Worm (Caenorhabditis elegans) whole organism, L4 larva: ENCODE data around the gene tomm-20.

Experiments used
- F10B5.3 ChIP-seq: sonication (generic microtip); optimal IDR thresholded peaks from 2 replicates; lab custom pipeline; 2016; ENCODE audit warnings: mild to moderate bottlenecking, missing genetic modification characterization, missing compliant biosample characterization
- Y105C5A.15 ChIP-seq: fragments of 200-800 bp; sonication (Bioruptor generic); IDR thresholded peaks from 2 replicates; pipeline ENCODE4 v1.3.6; 2022; ENCODE audit warnings: missing genetic modification characterization, missing compliant biosample characterization
- Y48G9A.11 ChIP-seq: fragments of 200-800 bp; sonication (Bioruptor generic); IDR thresholded peaks from 2 replicates; pipeline ENCODE4 v1.3.6; 2022; ENCODE audit warnings: missing genetic modification reagents, missing genetic modification characterization, missing compliant biosample characterization
- ZK337.2 ChIP-seq: fragments of 200-800 bp; sonication (Bioruptor generic); IDR thresholded peaks from 2 replicates; pipeline ENCODE4 v1.3.6; 2022; ENCODE audit warnings: missing genetic modification reagents, missing genetic modification characterization, missing compliant biosample characterization
- ZK546.5 ChIP-seq, 2 experiments: sonication (generic microtip); optimal IDR thresholded peaks; 2 replicates each; lab custom pipeline; 2017; ENCODE audit warnings: missing biosample characterization in 2 of 2, missing genetic modification characterization in 2 of 2
- aly-2 ChIP-seq: sonication (generic microtip); optimal IDR thresholded peaks from 2 replicates; lab custom pipeline; 2018; ENCODE audit warnings: missing biosample characterization, missing genetic modification characterization
- ama-1 ChIP-seq: fragments of 150-350 bp; optimal IDR thresholded peaks from 2 replicates; lab custom pipeline; 2014; ENCODE audit warnings: inconsistent platforms, mixed read lengths
- ceh-32 ChIP-seq: sonication (generic microtip); optimal IDR thresholded peaks from 2 replicates; lab custom pipeline; 2016; ENCODE audit warnings: mild to moderate bottlenecking, missing genetic modification characterization, missing compliant biosample characterization; ENCODE audit not compliant: poor library complexity
- ces-1 ChIP-seq: fragments of 150-350 bp; sonication (generic microtip); optimal IDR thresholded peaks from 4 replicates; lab custom pipeline; 2014; ENCODE audit warnings: missing biosample characterization, missing genetic modification reagents, missing genetic modification characterization
- ctbp-1 ChIP-seq: fragments of 200-800 bp; sonication (Bioruptor generic); IDR thresholded peaks from 2 replicates; pipeline ENCODE4 v1.3.6; 2022; ENCODE audit warnings: missing genetic modification reagents, missing genetic modification characterization, missing compliant biosample characterization
- dmd-8 ChIP-seq: fragments of 200-800 bp; sonication (Bioruptor generic); IDR thresholded peaks from 2 replicates; pipeline ENCODE4 v1.3.6; 2022; ENCODE audit warnings: missing genetic modification characterization, missing compliant biosample characterization
- dpl-1 ChIP-seq: fragments of 150-350 bp; optimal IDR thresholded peaks from 2 replicates; lab custom pipeline; 2014; ENCODE audit warnings: missing biosample characterization, missing genetic modification reagents, missing genetic modification characterization
- fos-1 ChIP-seq: fragments of 150-350 bp; optimal IDR thresholded peaks from 2 replicates; lab custom pipeline; 2014; ENCODE audit warnings: missing biosample characterization, missing genetic modification characterization
- hlh-30 ChIP-seq: sonication (generic microtip); optimal IDR thresholded peaks from 2 replicates; lab custom pipeline; 2017; ENCODE audit warnings: antibody characterized with exemption, mild to moderate bottlenecking, missing genetic modification characterization, missing compliant biosample characterization; ENCODE audit not compliant: insufficient read depth
- lin-15B ChIP-seq: fragments of 150-350 bp; sonication (generic microtip); optimal IDR thresholded peaks from 3 replicates; lab custom pipeline; 2014; ENCODE audit warnings: missing biosample characterization, missing genetic modification characterization
- lin-39 ChIP-seq: fragments of 150-350 bp; optimal IDR thresholded peaks from 2 replicates; lab custom pipeline; 2014; ENCODE audit warnings: missing biosample characterization, missing genetic modification reagents, missing genetic modification characterization
- lir-3 ChIP-seq: sonication (generic microtip); optimal IDR thresholded peaks from 2 replicates; lab custom pipeline; 2016; ENCODE audit warnings: mild to moderate bottlenecking, missing genetic modification characterization, missing compliant biosample characterization
- lsy-2 ChIP-seq, 2 experiments: fragments of 150-350 bp in 1 of 2; sonication (generic microtip) in 1 of 2; optimal IDR thresholded peaks; 2 replicates each; lab custom pipeline; 2014 to 2017; ENCODE audit warnings: missing biosample characterization in 2 of 2, missing genetic modification characterization in 2 of 2
- madf-5 ChIP-seq, 2 experiments: fragments of 200-800 bp; sonication (Bioruptor generic); IDR thresholded peaks; 2 replicates each; pipeline ENCODE4 v1.3.6; 2022; ENCODE audit warnings: missing compliant biosample characterization in 2 of 2, missing genetic modification characterization in 2 of 2
- madf-9 ChIP-seq: fragments of 200-800 bp; sonication (Bioruptor generic); conservative IDR thresholded peaks from 2 replicates; pipeline ENCODE4 v1.3.6; 2022; ENCODE audit warnings: missing genetic modification reagents, missing genetic modification characterization, missing compliant biosample characterization
- mdt-29 ChIP-seq: fragments of 200-800 bp; sonication (Bioruptor generic); IDR thresholded peaks from 2 replicates; pipeline ENCODE4 v1.3.6; 2022; ENCODE audit warnings: missing genetic modification reagents, missing genetic modification characterization, missing compliant biosample characterization
- mep-1 ChIP-seq: fragments of 150-350 bp; sonication (generic microtip); optimal IDR thresholded peaks from 3 replicates; lab custom pipeline; 2014; ENCODE audit warnings: missing biosample characterization, missing genetic modification characterization
- mxl-3 ChIP-seq: fragments of 200-800 bp; sonication (Bioruptor generic); optimal IDR thresholded peaks from 2 replicates; lab custom pipeline; 2018; ENCODE audit warnings: mild to moderate bottlenecking, missing genetic modification characterization, missing compliant biosample characterization
- nhr-11 ChIP-seq: fragments of 150-350 bp; optimal IDR thresholded peaks from 2 replicates; lab custom pipeline; 2014; ENCODE audit warnings: missing biosample characterization, missing genetic modification characterization
- nhr-237 ChIP-seq: sonication (generic microtip); optimal IDR thresholded peaks from 2 replicates; lab custom pipeline; 2017; ENCODE audit warnings: missing biosample characterization, missing genetic modification characterization
- nhr-28 ChIP-seq: fragments of 150-350 bp; optimal IDR thresholded peaks from 2 replicates; lab custom pipeline; 2014; ENCODE audit warnings: missing biosample characterization, missing genetic modification characterization
- nhr-42 ChIP-seq: fragments of 200-800 bp; sonication (Bioruptor generic); IDR thresholded peaks from 2 replicates; pipeline ENCODE4 v1.3.6; 2022; ENCODE audit warnings: missing genetic modification characterization, missing compliant biosample characterization
- nhr-48 ChIP-seq: sonication (generic microtip); optimal IDR thresholded peaks from 2 replicates; lab custom pipeline; 2016; ENCODE audit warnings: mild to moderate bottlenecking, missing genetic modification characterization, missing compliant biosample characterization
- nhr-77 ChIP-seq: fragments of 150-350 bp; optimal IDR thresholded peaks from 2 replicates; lab custom pipeline; 2014; ENCODE audit warnings: missing biosample characterization, missing genetic modification characterization
- snpc-4 ChIP-seq: fragments of 150-350 bp; optimal IDR thresholded peaks from 2 replicates; lab custom pipeline; 2014; ENCODE audit warnings: missing biosample characterization, missing genetic modification characterization
- spr-3 ChIP-seq: fragments of 200-800 bp; sonication (Bioruptor generic); optimal IDR thresholded peaks from 2 replicates; lab custom pipeline; 2018; ENCODE audit warnings: mild to moderate bottlenecking, missing genetic modification characterization, missing compliant biosample characterization
- tag-97 ChIP-seq: fragments of 200-800 bp; sonication (Bioruptor generic); IDR thresholded peaks from 2 replicates; pipeline ENCODE4 v1.3.6; 2022; ENCODE audit warnings: missing genetic modification characterization, missing compliant biosample characterization
- unc-39 ChIP-seq: sonication (generic microtip); optimal IDR thresholded peaks from 2 replicates; lab custom pipeline; 2017; ENCODE audit warnings: missing biosample characterization, missing genetic modification characterization
- unc-62 ChIP-seq, 3 experiments: fragments of 150-350 bp in 1 of 3; sonication (generic microtip); optimal IDR thresholded peaks in 2 of 3; peaks in 1 of 3; 1 replicate in 1 of 3; 2 replicates in 2 of 3; lab custom pipeline; 2014 to 2017; ENCODE audit warnings: missing biosample characterization in 3 of 3, missing genetic modification characterization in 3 of 3, missing genetic modification reagents in 3 of 3, missing genotype in 1 of 3
- zag-1 ChIP-seq: fragments of 150-350 bp; optimal IDR thresholded peaks from 2 replicates; lab custom pipeline; 2014; ENCODE audit warnings: missing biosample characterization, missing genetic modification characterization
- zfp-2 ChIP-seq: sonication (generic microtip); optimal IDR thresholded peaks from 2 replicates; lab custom pipeline; 2016; ENCODE audit warnings: mild to moderate bottlenecking, missing genetic modification characterization, missing compliant biosample characterization
- zfp-3 ChIP-seq: fragments of 200-800 bp; sonication (Bioruptor generic); conservative IDR thresholded peaks from 2 replicates; pipeline ENCODE4 v1.3.6; 2022; ENCODE audit warnings: missing genetic modification reagents, missing genetic modification characterization, missing compliant biosample characterization

The tomm-20 gene

DNA sequence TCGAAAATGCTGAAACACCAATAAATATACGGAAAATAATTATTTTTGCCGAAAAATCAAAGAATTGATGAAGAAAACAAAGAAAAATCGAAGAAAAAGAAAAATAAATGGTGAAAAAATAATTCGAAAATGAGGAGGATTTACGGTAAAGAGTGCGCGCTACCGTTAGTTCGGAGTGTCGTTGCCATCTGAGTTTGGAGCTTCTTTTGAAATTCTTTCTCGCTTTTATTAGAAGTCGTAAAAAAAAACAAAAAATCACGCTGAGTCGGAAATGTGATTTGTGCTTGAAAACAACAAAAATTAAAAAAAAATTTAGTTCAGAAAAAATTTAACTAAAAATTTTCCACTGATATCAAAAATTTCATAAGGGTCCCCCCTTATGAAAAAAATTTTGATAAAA lies 31.0 kb upstream of the tomm-20 start, which contains the start of gene F23H12.10:
Gene F23H12.10 (minus strand): TSS at position 12 of the 400 bp plus-strand sequence.
- peak; percentile 51; the same call in 1 of the 2 replicates for TF ChIP-seq Y48G9A.11 (GFP tag; lab: Robert Waterston, UW)

DNA sequence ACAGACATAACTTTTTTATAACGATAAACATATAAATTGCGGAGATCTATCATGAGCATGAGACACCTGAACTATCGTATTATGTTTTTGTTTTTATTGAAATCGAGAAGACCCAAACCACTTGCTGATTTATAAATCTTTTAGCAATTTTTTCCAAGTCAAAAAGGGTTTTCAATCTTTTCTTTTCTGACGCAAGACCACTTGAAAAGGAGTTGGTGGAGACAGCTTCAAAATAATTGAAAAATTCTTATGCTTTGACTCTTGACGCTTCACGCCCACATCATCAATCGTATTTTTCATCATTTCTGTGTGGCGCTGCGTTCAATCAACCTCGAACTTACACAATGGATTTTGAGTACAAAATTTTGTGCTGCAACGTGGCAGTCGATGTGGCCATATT lies 28.1 kb upstream of the tomm-20 start, which contains the start of gene F23H12.7:
Gene F23H12.7 (plus strand): TSS at position 301 of the 400 bp plus-strand sequence.
- TF ChIP-seq snpc-4 (no peak), nhr-237 (no peak), unc-62 (GFP tag; optimal IDR thresholded peaks at IDR 0.05 in 1 of 2; lab: Kevin White, UChicago) (peak in 1 of 2 experiments; percentile 1), unc-62 (tag; optimal IDR thresholded peaks at IDR 0.05; lab: Kevin White, UChicago) (no peak)

DNA sequence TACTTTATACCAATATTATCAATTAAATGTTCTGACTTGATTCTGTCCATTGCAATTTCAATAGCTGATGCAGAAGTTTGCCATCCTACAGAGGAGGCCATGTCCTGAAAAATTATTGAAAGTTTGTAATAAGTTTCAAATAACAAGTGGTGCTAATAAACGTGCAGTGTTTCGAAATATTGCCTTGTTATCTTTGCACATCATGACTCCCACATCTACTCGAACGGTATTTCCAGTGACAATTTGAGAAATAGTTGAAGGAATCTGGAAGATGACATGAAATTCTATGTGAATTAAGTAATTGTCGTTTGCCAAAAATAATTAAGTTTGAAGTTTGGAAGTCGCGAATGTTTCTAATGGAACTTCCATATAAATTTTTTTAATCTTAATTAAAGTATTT lies 26.2 kb upstream of the tomm-20 start, which contains the start of gene gcy-13:
Gene gcy-13 (minus strand): TSS at position 101 of the 400 bp plus-strand sequence.
- TF ChIP-seq tag-97 (GFP tag; lab: Robert Waterston, UW): no peak
- TF ChIP-seq nhr-237: no peak
- TF ChIP-seq hlh-30: no peak
- TF ChIP-seq ces-1 (GFP tag; lab: Kevin White, UChicago): no peak
- TF ChIP-seq ama-1 (lab: Kevin White, UChicago): no peak
- no peak for TF ChIP-seq ZK546.5 (tag; optimal IDR thresholded peaks at IDR 0.05; lab: Kevin White, UChicago)
- TF ChIP-seq zag-1: no peak
- no peak for TF ChIP-seq zfp-2 (tag; lab: Kevin White, UChicago)
- no peak for TF ChIP-seq nhr-48 (tag; lab: Kevin White, UChicago)
- no peak for TF ChIP-seq mep-1
- TF ChIP-seq lin-39 (tag; lab: Kevin White, UChicago): no peak
- no peak for TF ChIP-seq nhr-11
- no peak for TF ChIP-seq mdt-29 (GFP tag; lab: Robert Waterston, UW)
- TF ChIP-seq madf-5 (GFP tag; IDR thresholded peaks at IDR 0.05; lab: Robert Waterston, UW): no peak
- no peak for TF ChIP-seq F10B5.3 (tag; lab: Kevin White, UChicago)
- no peak for TF ChIP-seq lsy-2 (tag; optimal IDR thresholded peaks at IDR 0.05; lab: Kevin White, UChicago)

DNA sequence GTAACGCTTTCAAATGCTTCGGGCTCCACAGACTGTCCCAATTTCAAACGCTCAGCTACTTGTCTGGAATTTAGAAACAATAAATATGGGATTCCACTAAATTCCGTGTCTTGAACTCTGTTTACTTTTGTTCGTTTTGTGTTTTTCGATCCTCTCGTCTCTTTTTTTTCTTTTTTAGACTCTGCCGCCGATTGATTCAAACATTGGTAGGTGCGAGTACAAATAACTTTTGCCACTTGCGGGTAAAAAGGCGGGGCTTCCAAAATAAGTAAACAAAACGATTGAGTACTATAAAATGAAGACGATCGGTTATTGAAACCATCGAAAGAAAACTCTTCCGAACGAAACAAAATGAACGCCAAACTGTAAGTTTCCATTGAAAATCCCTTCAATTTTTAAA lies 21.8 kb upstream of the tomm-20 start, which contains the start of gene fipr-2:
Gene fipr-2 (plus strand): TSS at position 245 of the 400 bp plus-strand sequence.
- TF ChIP-seq ceh-32 (tag; lab: Kevin White, UChicago) (no peak), mxl-3 (GFP tag; lab: Kevin White, UChicago) (no peak), dmd-8 (GFP tag; lab: Robert Waterston, UW) (no peak), spr-3 (GFP tag; lab: Kevin White, UChicago) (no peak), nhr-42 (GFP tag; lab: Robert Waterston, UW) (no peak)
- TF ChIP-seq, all 104 proteins: peak for 0

DNA sequence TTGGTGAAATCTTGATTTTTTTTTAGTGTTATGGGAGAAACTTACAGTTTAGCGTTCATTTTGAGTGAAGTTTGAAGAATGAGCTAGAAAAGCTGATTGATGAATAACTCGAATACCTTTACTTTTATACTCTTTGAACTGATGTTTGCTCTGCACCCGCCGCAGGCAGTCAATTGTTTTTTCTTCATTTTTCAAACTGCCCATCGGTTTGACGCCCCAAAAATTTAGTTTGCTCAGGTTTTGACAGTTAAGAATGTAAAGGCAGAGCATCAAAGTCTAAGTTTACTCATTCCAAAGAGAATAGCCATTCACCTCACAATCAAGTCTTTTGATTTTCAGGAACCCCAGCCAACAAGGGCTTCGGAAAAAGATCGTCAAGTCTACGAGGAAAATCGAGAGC lies 18.4 kb upstream of the tomm-20 start, which contains the start of gene fipr-1:
Gene fipr-1 (minus strand): TSS at position 101 of the 400 bp plus-strand sequence.
- TF ChIP-seq ZK337.2 (GFP tag; lab: Robert Waterston, UW) (no peak), unc-39 (tag; lab: Kevin White, UChicago) (no peak), lir-3 (tag; lab: Kevin White, UChicago) (no peak), aly-2 (no peak), dpl-1 (GFP tag; lab: Kevin White, UChicago) (no peak)

DNA sequence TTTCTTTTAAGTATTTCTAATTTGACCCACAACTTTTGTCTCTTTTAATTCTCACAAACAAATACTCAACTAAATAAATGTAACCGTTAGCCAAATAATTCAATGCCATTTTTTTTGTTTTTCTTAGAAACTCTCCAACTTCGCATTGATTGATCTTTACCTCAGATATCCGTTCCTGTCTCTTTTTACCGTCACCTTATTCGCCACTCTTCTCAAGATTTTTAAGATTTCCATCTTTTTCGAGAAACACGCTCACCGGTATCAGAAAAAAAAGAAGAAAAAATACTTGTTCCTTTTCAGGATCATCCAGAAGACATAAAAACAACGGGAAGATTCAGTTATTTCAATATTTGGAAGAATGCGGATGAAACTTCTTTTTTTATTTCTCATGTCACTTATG lies 15.1 kb upstream of the tomm-20 start, which contains the start of gene F23H12.5:
Gene F23H12.5 (plus strand): TSS at position 301 of the 400 bp plus-strand sequence.
- TF ChIP-seq unc-62 (GFP tag; optimal IDR thresholded peaks at IDR 0.05 in 1 of 2; lab: Kevin White, UChicago) (no peak), unc-62 (tag; optimal IDR thresholded peaks at IDR 0.05; lab: Kevin White, UChicago) (no peak), fos-1 (tag; lab: Kevin White, UChicago) (no peak), snpc-4 (no peak), mep-1 (no peak), ces-1 (GFP tag; lab: Kevin White, UChicago) (no peak), tag-97 (GFP tag; lab: Robert Waterston, UW) (no peak), mxl-3 (GFP tag; lab: Kevin White, UChicago) (no peak), nhr-28 (tag; lab: Kevin White, UChicago) (no peak), ZK546.5 (tag; optimal IDR thresholded peaks at IDR 0.05; lab: Kevin White, UChicago) (no peak), ctbp-1 (GFP tag; lab: Robert Waterston, UW) (no peak), madf-5 (GFP tag; IDR thresholded peaks at IDR 0.05; lab: Robert Waterston, UW) (no peak), Y105C5A.15 (GFP tag; lab: Robert Waterston, UW) (no peak), nhr-77 (no peak), zfp-2 (tag; lab: Kevin White, UChicago) (no peak), zfp-3 (no peak), unc-39 (tag; lab: Kevin White, UChicago) (no peak), lin-15B (tag; lab: Kevin White, UChicago) (no peak), madf-9 (no peak)
